Worm (Caenorhabditis elegans) whole organism, young adult: Measurements from ENCODE around the gene smf-2.

ENCODE experiments used
- B0035.1 ChIP-seq: sonication (generic microtip); optimal IDR thresholded peaks from 2 replicates; lab custom pipeline; 2016; ENCODE audit warnings: missing genetic modification characterization, mild to moderate bottlenecking, missing compliant biosample characterization, missing genotype, missing genetic modification reagents
- B0336.3 ChIP-seq: fragments of 200-800 bp; sonication (Bioruptor generic); IDR thresholded peaks from 2 replicates; pipeline ENCODE4 v1.3.6; 2022; ENCODE audit warnings: missing genetic modification characterization, missing compliant biosample characterization
- F23B12.7 ChIP-seq: sonication (generic microtip); optimal IDR thresholded peaks from 2 replicates; lab custom pipeline; 2017; ENCODE audit warnings: missing genetic modification characterization, mild to moderate bottlenecking, missing compliant biosample characterization, antibody characterized with exemption, moderate library complexity; ENCODE audit not compliant: insufficient read depth
- F33H1.4 ChIP-seq: fragments of 200-800 bp; sonication (Bioruptor generic); IDR thresholded peaks from 2 replicates; pipeline ENCODE4 v1.3.6; 2022; ENCODE audit warnings: missing genetic modification reagents, missing genetic modification characterization, missing compliant biosample characterization
- F49E8.2 ChIP-seq: sonication (generic microtip); optimal IDR thresholded peaks from 3 replicates; lab custom pipeline; 2017; ENCODE audit warnings: missing genetic modification characterization, mild to moderate bottlenecking, missing compliant biosample characterization, antibody characterized with exemption, moderate library complexity; ENCODE audit not compliant: insufficient read depth
- F52B5.7 ChIP-seq: sonication (generic microtip); optimal IDR thresholded peaks from 2 replicates; lab custom pipeline; 2016; ENCODE audit warnings: mild to moderate bottlenecking, missing genetic modification characterization, missing compliant biosample characterization
- F55B11.4 ChIP-seq: sonication (generic microtip); optimal IDR thresholded peaks from 2 replicates; lab custom pipeline; 2016; ENCODE audit warnings: missing compliant biosample characterization, missing genetic modification characterization, borderline replicate concordance; ENCODE audit not compliant: insufficient read depth
- F57A8.1 ChIP-seq: fragments of 200-800 bp; sonication (Bioruptor generic); optimal IDR thresholded peaks from 2 replicates; lab custom pipeline; 2018; ENCODE audit warnings: mild to moderate bottlenecking, missing genetic modification characterization, moderate library complexity, missing compliant biosample characterization
- K11D2.4 ChIP-seq: fragments of 200-800 bp; sonication (Bioruptor generic); IDR thresholded peaks from 2 replicates; pipeline ENCODE4 v1.3.6; 2022; ENCODE audit warnings: missing genetic modification reagents, missing genetic modification characterization, missing compliant biosample characterization
- T26A5.8 ChIP-seq: sonication (generic microtip); optimal IDR thresholded peaks from 2 replicates; lab custom pipeline; 2016; ENCODE audit warnings: missing genetic modification characterization, missing compliant biosample characterization
- Y53G8AR.9 ChIP-seq: fragments of 200-800 bp; sonication (Bioruptor generic); conservative IDR thresholded peaks from 2 replicates; pipeline ENCODE4 v1.3.6; 2022; ENCODE audit warnings: missing genetic modification reagents, missing genetic modification characterization, missing compliant biosample characterization
- Y56A3A.18 ChIP-seq: fragments of 200-800 bp; sonication (Bioruptor generic); IDR thresholded peaks from 2 replicates; pipeline ENCODE4 v1.3.6; 2022; ENCODE audit warnings: missing genetic modification reagents, missing genetic modification characterization, missing compliant biosample characterization
- aptf-2 ChIP-seq: fragments of 200-800 bp; sonication (Bioruptor generic); conservative IDR thresholded peaks from 2 replicates; pipeline ENCODE4 v1.3.6; 2022; ENCODE audit warnings: missing genetic modification reagents, missing genetic modification characterization, missing compliant biosample characterization
- aptf-3 ChIP-seq: fragments of 200-800 bp; sonication (Bioruptor generic); IDR thresholded peaks from 2 replicates; pipeline ENCODE4 v1.3.6; 2022; ENCODE audit warnings: missing genetic modification characterization, missing compliant biosample characterization
- atf-7 ChIP-seq: sonication (generic microtip); optimal IDR thresholded peaks from 2 replicates; lab custom pipeline; 2017; ENCODE audit warnings: mild to moderate bottlenecking, missing genetic modification characterization, missing compliant biosample characterization
- attf-6 ChIP-seq: fragments of 200-800 bp; sonication (Bioruptor generic); IDR thresholded peaks from 2 replicates; pipeline ENCODE4 v1.3.6; 2022; ENCODE audit warnings: missing genetic modification reagents, missing genetic modification characterization, missing compliant biosample characterization
- bed-1 ChIP-seq: fragments of 200-800 bp; sonication (Bioruptor generic); IDR thresholded peaks from 2 replicates; pipeline ENCODE4 v1.3.6; 2022; ENCODE audit warnings: missing genetic modification reagents, missing genetic modification characterization, missing compliant biosample characterization
- ccch-3 ChIP-seq: fragments of 200-800 bp; sonication (Bioruptor generic); optimal IDR thresholded peaks from 2 replicates; lab custom pipeline; 2018; ENCODE audit warnings: mild to moderate bottlenecking, missing genetic modification characterization, missing compliant biosample characterization
- dox-1 ChIP-seq: fragments of 200-800 bp; sonication (Bioruptor generic); IDR thresholded peaks from 2 replicates; pipeline ENCODE4 v1.3.6; 2022; ENCODE audit warnings: missing genetic modification reagents, missing genetic modification characterization, missing compliant biosample characterization
- dpff-1 ChIP-seq: sonication (generic microtip); optimal IDR thresholded peaks from 2 replicates; lab custom pipeline; 2017; ENCODE audit warnings: mild to moderate bottlenecking, missing genetic modification characterization, missing compliant biosample characterization
- egl-18 ChIP-seq: fragments of 200-800 bp; sonication (Bioruptor generic); IDR thresholded peaks from 2 replicates; pipeline ENCODE4 v1.3.6; 2022; ENCODE audit warnings: missing genetic modification reagents, missing genetic modification characterization, missing compliant biosample characterization
- ets-4 ChIP-seq: fragments of 200-800 bp; sonication (Bioruptor generic); optimal IDR thresholded peaks from 2 replicates; lab custom pipeline; 2018; ENCODE audit warnings: mild to moderate bottlenecking, missing genetic modification characterization, missing compliant biosample characterization
- gei-17 ChIP-seq: fragments of 200-800 bp; sonication (Bioruptor generic); optimal IDR thresholded peaks from 2 replicates; lab custom pipeline; 2018; ENCODE audit warnings: mild to moderate bottlenecking, missing genetic modification characterization, missing compliant biosample characterization
- hlh-12 ChIP-seq: sonication (generic microtip); optimal IDR thresholded peaks from 2 replicates; lab custom pipeline; 2016; ENCODE audit warnings: missing genetic modification characterization, missing compliant biosample characterization
- hmg-1.2 ChIP-seq: fragments of 200-800 bp; sonication (Bioruptor generic); IDR thresholded peaks from 2 replicates; pipeline ENCODE4 v1.3.6; 2022; ENCODE audit warnings: missing genetic modification reagents, missing genetic modification characterization, missing compliant biosample characterization
- hmg-20 ChIP-seq: fragments of 200-800 bp; sonication (Bioruptor generic); IDR thresholded peaks from 2 replicates; pipeline ENCODE4 v1.3.6; 2022; ENCODE audit warnings: missing genetic modification reagents, missing genetic modification characterization, missing compliant biosample characterization
- lin-40 ChIP-seq: sonication (generic microtip); optimal IDR thresholded peaks from 2 replicates; lab custom pipeline; 2016; ENCODE audit warnings: missing genetic modification characterization, mild to moderate bottlenecking, missing compliant biosample characterization, missing genotype, missing genetic modification reagents
- lir-1 ChIP-seq: fragments of 200-800 bp; sonication (Bioruptor generic); conservative IDR thresholded peaks from 2 replicates; pipeline ENCODE4 v1.3.6; 2022; ENCODE audit warnings: missing genetic modification reagents, missing genetic modification characterization, missing compliant biosample characterization
- madf-3 ChIP-seq: fragments of 200-800 bp; sonication (Bioruptor generic); IDR thresholded peaks from 2 replicates; pipeline ENCODE4 v1.3.6; 2022; ENCODE audit warnings: missing genetic modification reagents, missing genetic modification characterization, missing compliant biosample characterization
- mel-28 ChIP-seq: sonication (generic microtip); optimal IDR thresholded peaks from 2 replicates; lab custom pipeline; 2016; ENCODE audit warnings: borderline replicate concordance, mild to moderate bottlenecking, missing genetic modification characterization, missing compliant biosample characterization
- mes-4 ChIP-seq: sonication (generic microtip); optimal IDR thresholded peaks from 2 replicates; lab custom pipeline; 2016; ENCODE audit warnings: missing genotype, missing genetic modification characterization, missing compliant biosample characterization
- nfya-1 ChIP-seq: sonication (generic microtip); optimal IDR thresholded peaks from 2 replicates; lab custom pipeline; 2017; ENCODE audit warnings: antibody characterized with exemption, missing compliant biosample characterization, missing genetic modification characterization, borderline replicate concordance; ENCODE audit not compliant: insufficient read depth
- nhr-179 ChIP-seq: sonication (generic microtip); optimal IDR thresholded peaks from 2 replicates; lab custom pipeline; 2016; ENCODE audit warnings: mild to moderate bottlenecking, missing genetic modification characterization, missing compliant biosample characterization
- rcor-1 ChIP-seq: fragments of 200-800 bp; sonication (Bioruptor generic); IDR thresholded peaks from 2 replicates; pipeline ENCODE4 v1.3.6; 2022; ENCODE audit warnings: missing genetic modification reagents, missing genetic modification characterization, missing compliant biosample characterization
- repo-1 ChIP-seq: sonication (generic microtip); optimal IDR thresholded peaks from 2 replicates; lab custom pipeline; 2017; ENCODE audit warnings: mild to moderate bottlenecking, missing genetic modification characterization, missing compliant biosample characterization
- sdz-38 ChIP-seq: sonication (generic microtip); optimal IDR thresholded peaks from 2 replicates; lab custom pipeline; 2016; ENCODE audit warnings: missing genotype, missing genetic modification characterization, missing compliant biosample characterization
- sea-2 ChIP-seq: fragments of 200-800 bp; sonication (Bioruptor generic); IDR thresholded peaks from 2 replicates; pipeline ENCODE4 v1.3.6; 2022; ENCODE audit warnings: missing genetic modification characterization, missing compliant biosample characterization
- snpc-1.1 ChIP-seq: sonication (generic microtip); optimal IDR thresholded peaks from 2 replicates; lab custom pipeline; 2017; ENCODE audit warnings: missing genetic modification characterization, mild to moderate bottlenecking, missing compliant biosample characterization, antibody characterized with exemption, moderate library complexity, missing genotype, missing genetic modification reagents; ENCODE audit not compliant: insufficient read depth
- snpc-1.3 ChIP-seq: sonication (generic microtip); optimal IDR thresholded peaks from 2 replicates; lab custom pipeline; 2017; ENCODE audit warnings: missing genetic modification characterization, mild to moderate bottlenecking, missing compliant biosample characterization, antibody characterized with exemption, moderate library complexity, missing genotype, missing genetic modification reagents; ENCODE audit not compliant: insufficient read depth
- snpc-3.4 ChIP-seq: sonication (generic microtip); optimal IDR thresholded peaks from 2 replicates; lab custom pipeline; 2017; ENCODE audit warnings: missing genetic modification characterization, mild to moderate bottlenecking, missing compliant biosample characterization, antibody characterized with exemption, moderate library complexity, missing genotype, missing genetic modification reagents
- snpc-4 ChIP-seq, 5 experiments: fragments of 150-350 bp in 1 of 5; sonication (generic microtip) in 4 of 5; optimal IDR thresholded peaks; 2 replicates each; lab custom pipeline; 2014 to 2018; ENCODE audit warnings: missing genetic modification characterization in 5 of 5, missing biosample characterization in 3 of 5, antibody characterized with exemption in 2 of 5, mild to moderate bottlenecking in 2 of 5, missing compliant biosample characterization in 2 of 5, missing genotype in 2 of 5, moderate library complexity in 2 of 5, missing genetic modification reagents in 1 of 5
- somi-1 ChIP-seq: fragments of 200-800 bp; sonication (Bioruptor generic); optimal IDR thresholded peaks from 2 replicates; lab custom pipeline; 2018; ENCODE audit warnings: mild to moderate bottlenecking, missing genetic modification characterization, missing compliant biosample characterization
- sptf-2 ChIP-seq: fragments of 200-800 bp; sonication (Bioruptor generic); optimal IDR thresholded peaks from 2 replicates; lab custom pipeline; 2018; ENCODE audit warnings: mild to moderate bottlenecking, missing genetic modification characterization, missing compliant biosample characterization
- tbp1 ChIP-seq: fragments of 200-800 bp; sonication (Bioruptor generic); optimal IDR thresholded peaks from 2 replicates; lab custom pipeline; 2018; ENCODE audit warnings: mild to moderate bottlenecking, missing genetic modification characterization, missing compliant biosample characterization
- unc-62 ChIP-seq: fragments of 150-350 bp; optimal IDR thresholded peaks from 2 replicates; lab custom pipeline; 2014; ENCODE audit warnings: missing biosample characterization, missing genetic modification reagents, missing genetic modification characterization
- ztf-28 ChIP-seq: fragments of 200-800 bp; sonication (Bioruptor generic); IDR thresholded peaks from 2 replicates; pipeline ENCODE4 v1.3.6; 2022; ENCODE audit warnings: missing genetic modification reagents, missing genetic modification characterization, missing compliant biosample characterization
- ztf-6 ChIP-seq: fragments of 200-800 bp; sonication (Bioruptor generic); IDR thresholded peaks from 2 replicates; pipeline ENCODE4 v1.3.6; 2022; ENCODE audit warnings: missing genetic modification reagents, missing genetic modification characterization, missing compliant biosample characterization

Gene smf-2

ce11 chrX:6750145-6750544 lies 31.6 kb upstream of the smf-2 start (continued):
- TF ChIP-seq B0336.3 (GFP tag; lab: Robert Waterston, UW) (peak; percentile 84), tbp1 (peak; percentile 52), hmg-20 (no peak), ztf-6 (no peak), repo-1 (tag; lab: Kevin White, UChicago) (peak; percentile 67), aptf-3 (GFP tag; lab: Robert Waterston, UW) (no peak), rcor-1 (GFP tag; lab: Robert Waterston, UW) (no peak), snpc-3.4 (tag; lab: Kevin White, UChicago) (no peak), sptf-2 (no peak), ztf-28 (GFP tag; lab: Robert Waterston, UW) (no peak), somi-1 (peak; percentile 89), snpc-4 (GFP tag; optimal IDR thresholded peaks at IDR 0.05; lab: Kevin White, UChicago) (no peak), snpc-4 (tag; optimal IDR thresholded peaks at IDR 0.05; lab: Kevin White, UChicago) (peak in 1 of 4 experiments; percentile 12), dpff-1 (tag; lab: Kevin White, UChicago) (no peak), nfya-1 (tag; lab: Kevin White, UChicago) (no peak), hmg-1.2 (GFP tag; lab: Robert Waterston, UW) (peak; percentile 61; the same call in 1 of the 2 replicates), B0035.1 (tag; lab: Kevin White, UChicago) (no peak), atf-7 (peak; percentile 81), K11D2.4 (GFP tag; lab: Robert Waterston, UW) (peak; percentile 74), dox-1 (GFP tag; lab: Robert Waterston, UW) (peak; percentile 71; the same call in 1 of the 2 replicates), egl-18 (GFP tag; lab: Robert Waterston, UW) (no peak), mes-4 (no peak), nhr-179 (tag; lab: Kevin White, UChicago) (no peak), F55B11.4 (tag; lab: Kevin White, UChicago) (no peak), attf-6 (GFP tag; lab: Robert Waterston, UW) (no peak), sea-2 (GFP tag; lab: Robert Waterston, UW) (no peak), madf-3 (GFP tag; lab: Robert Waterston, UW) (0 out of 2 replicates have a peak, but pooled peaks have one; percentile 16), Y53G8AR.9 (GFP tag; lab: Robert Waterston, UW) (0 out of 2 replicates have a peak, but pooled peaks have one; percentile 51), F57A8.1 (GFP tag; lab: Kevin White, UChicago) (no peak), lir-1 (GFP tag; lab: Robert Waterston, UW) (no peak), T26A5.8 (tag; lab: Kevin White, UChicago) (no peak), ets-4 (GFP tag; lab: Kevin White, UChicago) (no peak), mel-28 (tag; lab: Kevin White, UChicago) (no peak), Y56A3A.18 (GFP tag; lab: Robert Waterston, UW) (no peak), F49E8.2 (tag; lab: Kevin White, UChicago) (no peak), snpc-1.1 (tag; lab: Kevin White, UChicago) (no peak), hlh-12 (tag; lab: Kevin White, UChicago) (no peak), F23B12.7 (tag; lab: Kevin White, UChicago) (no peak), F52B5.7 (tag; lab: Kevin White, UChicago) (no peak), sdz-38 (tag; lab: Kevin White, UChicago) (no peak), ccch-3 (GFP tag; lab: Kevin White, UChicago) (no peak), lin-40 (tag; lab: Kevin White, UChicago) (peak; percentile 87), aptf-2 (GFP tag; lab: Robert Waterston, UW) (no peak), unc-62 (GFP tag; lab: Kevin White, UChicago) (no peak), bed-1 (GFP tag; lab: Robert Waterston, UW) (0 out of 2 replicates have a peak, but pooled peaks have one; percentile 50), F33H1.4 (no peak), snpc-1.3 (tag; lab: Kevin White, UChicago) (no peak), gei-17 (GFP tag; lab: Kevin White, UChicago) (peak; percentile 62)
